Worm (Caenorhabditis elegans) whole organism, L2 larva: ENCODE data around the gene gnrr-3.

Experiments
- C34F6.9 ChIP-seq: fragments of 150-350 bp; optimal IDR thresholded peaks from 2 replicates; lab custom pipeline; 2014; ENCODE audit warnings: missing biosample characterization, missing genetic modification characterization
- F13H6.1 ChIP-seq: sonication (generic microtip); optimal IDR thresholded peaks from 2 replicates; lab custom pipeline; 2016; ENCODE audit warnings: missing genetic modification characterization, missing compliant biosample characterization
- R02D3.7 ChIP-seq: fragments of 150-350 bp; optimal IDR thresholded peaks from 2 replicates; lab custom pipeline; 2014; ENCODE audit warnings: missing biosample characterization, missing genetic modification characterization
- ZK546.5 ChIP-seq: sonication (generic microtip); optimal IDR thresholded peaks from 2 replicates; lab custom pipeline; 2017; ENCODE audit warnings: missing biosample characterization, missing genetic modification characterization
- alr-1 ChIP-seq: fragments of 150-350 bp; optimal IDR thresholded peaks from 2 replicates; lab custom pipeline; 2014; ENCODE audit warnings: missing biosample characterization, missing genetic modification characterization
- aly-2 ChIP-seq: fragments of 150-350 bp; optimal IDR thresholded peaks from 2 replicates; lab custom pipeline; 2014; ENCODE audit warnings: missing biosample characterization, missing genetic modification characterization
- blmp-1 ChIP-seq: sonication (generic microtip); optimal IDR thresholded peaks from 2 replicates; lab custom pipeline; 2017; ENCODE audit warnings: missing genetic modification characterization, mild to moderate bottlenecking, missing compliant biosample characterization, antibody characterized with exemption, moderate library complexity; ENCODE audit not compliant: insufficient read depth
- ceh-16 ChIP-seq: fragments of 150-350 bp; optimal IDR thresholded peaks from 2 replicates; lab custom pipeline; 2014; ENCODE audit warnings: missing biosample characterization, missing genetic modification characterization
- ceh-82 ChIP-seq: fragments of 150-350 bp; optimal IDR thresholded peaks from 2 replicates; lab custom pipeline; 2014; ENCODE audit warnings: missing biosample characterization, missing genetic modification characterization
- crh-2 ChIP-seq: sonication (generic microtip); optimal IDR thresholded peaks from 2 replicates; lab custom pipeline; 2017; ENCODE audit warnings: missing biosample characterization, missing genetic modification characterization
- dmd-4 ChIP-seq: sonication (generic microtip); optimal IDR thresholded peaks from 2 replicates; lab custom pipeline; 2017; ENCODE audit warnings: missing biosample characterization, missing genetic modification characterization
- egl-27 ChIP-seq: sonication (generic microtip); optimal IDR thresholded peaks from 3 replicates; lab custom pipeline; 2017; ENCODE audit warnings: missing biosample characterization, missing genetic modification reagents, missing genetic modification characterization
- elt-1 ChIP-seq: fragments of 150-350 bp; optimal IDR thresholded peaks from 2 replicates; lab custom pipeline; 2014; ENCODE audit warnings: missing biosample characterization, missing genetic modification characterization
- elt-3 ChIP-seq: sonication (generic microtip); optimal IDR thresholded peaks from 2 replicates; lab custom pipeline; 2017; ENCODE audit warnings: missing biosample characterization, missing genetic modification characterization
- fos-1 ChIP-seq: fragments of 150-350 bp; optimal IDR thresholded peaks from 2 replicates; lab custom pipeline; 2014; ENCODE audit warnings: missing biosample characterization, missing genetic modification characterization
- gmeb-1 ChIP-seq: fragments of 150-350 bp; optimal IDR thresholded peaks from 2 replicates; lab custom pipeline; 2014; ENCODE audit warnings: missing biosample characterization, missing genetic modification characterization
- lin-11 ChIP-seq: fragments of 150-350 bp; sonication (generic microtip); optimal IDR thresholded peaks from 2 replicates; lab custom pipeline; 2014; ENCODE audit warnings: missing biosample characterization, missing genetic modification characterization, inconsistent platforms, mixed read lengths
- lin-13 ChIP-seq: fragments of 150-350 bp; optimal IDR thresholded peaks from 2 replicates; lab custom pipeline; 2014; ENCODE audit warnings: missing biosample characterization, missing genetic modification reagents, missing genetic modification characterization
- lin-39 ChIP-seq: fragments of 150-350 bp; optimal IDR thresholded peaks from 2 replicates; lab custom pipeline; 2014; ENCODE audit warnings: missing biosample characterization, missing genetic modification reagents, missing genetic modification characterization
- lsy-2 ChIP-seq, 2 experiments: fragments of 150-350 bp in 1 of 2; sonication (generic microtip) in 1 of 2; optimal IDR thresholded peaks; 2 replicates each; lab custom pipeline; 2014 to 2017; ENCODE audit warnings: missing biosample characterization in 2 of 2, missing genetic modification characterization in 2 of 2
- mab-5 ChIP-seq: fragments of 150-350 bp; optimal IDR thresholded peaks from 2 replicates; lab custom pipeline; 2014; ENCODE audit warnings: missing biosample characterization, missing genetic modification characterization
- mbf-1 ChIP-seq: sonication (generic microtip); optimal IDR thresholded peaks from 2 replicates; lab custom pipeline; 2017; ENCODE audit warnings: missing biosample characterization, missing genetic modification characterization
- nhr-10 ChIP-seq: sonication (generic microtip); optimal IDR thresholded peaks from 2 replicates; lab custom pipeline; 2017; ENCODE audit warnings: missing biosample characterization, missing genetic modification characterization
- nhr-11 ChIP-seq: fragments of 150-350 bp; optimal IDR thresholded peaks from 2 replicates; lab custom pipeline; 2014; ENCODE audit warnings: missing biosample characterization, missing genetic modification characterization
- nhr-12 ChIP-seq: fragments of 150-350 bp; optimal IDR thresholded peaks from 2 replicates; lab custom pipeline; 2014; ENCODE audit warnings: missing biosample characterization, missing genetic modification characterization
- nhr-129 ChIP-seq: fragments of 150-350 bp; optimal IDR thresholded peaks from 2 replicates; lab custom pipeline; 2014; ENCODE audit warnings: missing biosample characterization, missing genetic modification characterization
- nhr-21 ChIP-seq: fragments of 150-350 bp; optimal IDR thresholded peaks from 2 replicates; lab custom pipeline; 2014; ENCODE audit warnings: missing biosample characterization, missing genetic modification characterization
- nhr-23 ChIP-seq: fragments of 150-350 bp; optimal IDR thresholded peaks from 2 replicates; lab custom pipeline; 2014; ENCODE audit warnings: missing biosample characterization, missing genetic modification reagents, missing genetic modification characterization
- nhr-237 ChIP-seq: fragments of 150-350 bp; optimal IDR thresholded peaks from 2 replicates; lab custom pipeline; 2014; ENCODE audit warnings: missing biosample characterization, missing genetic modification characterization
- nhr-6 ChIP-seq: fragments of 150-350 bp; optimal IDR thresholded peaks from 2 replicates; lab custom pipeline; 2014; ENCODE audit warnings: missing biosample characterization, missing genetic modification characterization
- nhr-77 ChIP-seq: fragments of 150-350 bp; optimal IDR thresholded peaks from 2 replicates; lab custom pipeline; 2014; ENCODE audit warnings: missing biosample characterization, missing genetic modification characterization
- peb-1 ChIP-seq: fragments of 150-350 bp; optimal IDR thresholded peaks from 2 replicates; lab custom pipeline; 2014; ENCODE audit warnings: missing biosample characterization, missing genetic modification characterization
- sem-4 ChIP-seq: fragments of 150-350 bp; optimal IDR thresholded peaks from 2 replicates; lab custom pipeline; 2014; ENCODE audit warnings: missing biosample characterization, missing genetic modification reagents, missing genetic modification characterization
- skn-1 ChIP-seq: sonication (generic microtip); optimal IDR thresholded peaks from 2 replicates; lab custom pipeline; 2017; ENCODE audit warnings: missing biosample characterization, missing genetic modification characterization
- sma-9 ChIP-seq, 2 experiments: fragments of 150-350 bp in 1 of 2; sonication (generic microtip) in 1 of 2; optimal IDR thresholded peaks; 2 replicates each; lab custom pipeline; 2014 to 2016; ENCODE audit warnings: missing genetic modification characterization in 2 of 2, mild to moderate bottlenecking in 1 of 2, missing biosample characterization in 1 of 2, missing compliant biosample characterization in 1 of 2, missing genetic modification reagents in 1 of 2, moderate library complexity in 1 of 2
- unc-39 ChIP-seq: fragments of 150-350 bp; optimal IDR thresholded peaks from 2 replicates; lab custom pipeline; 2014; ENCODE audit warnings: missing biosample characterization, missing genetic modification characterization
- unc-55 ChIP-seq: fragments of 150-350 bp; sonication (generic microtip); optimal IDR thresholded peaks from 3 replicates; lab custom pipeline; 2014; ENCODE audit warnings: missing biosample characterization, missing genetic modification reagents, missing genetic modification characterization
- unc-62 ChIP-seq: fragments of 150-350 bp; optimal IDR thresholded peaks from 2 replicates; lab custom pipeline; 2014; ENCODE audit warnings: missing biosample characterization, missing genetic modification reagents, missing genetic modification characterization
- zag-1 ChIP-seq: fragments of 150-350 bp; optimal IDR thresholded peaks from 2 replicates; lab custom pipeline; 2014; ENCODE audit warnings: missing biosample characterization, missing genetic modification characterization
- ztf-1 ChIP-seq: fragments of 200-800 bp; sonication (Bioruptor generic); conservative IDR thresholded peaks from 2 replicates; pipeline ENCODE4 v1.3.6; 2022; ENCODE audit warnings: missing genetic modification characterization, missing compliant biosample characterization
- ztf-4 ChIP-seq: fragments of 150-350 bp; optimal IDR thresholded peaks from 2 replicates; lab custom pipeline; 2014; ENCODE audit warnings: missing biosample characterization, missing genetic modification characterization

gnrr-3 gene

ce11 chrX:10074233-10074632, 25.0 kb downstream of the gnrr-3 start, which contains the start of gene ZC373.5:
Gene ZC373.5, minus strand, starts transcription at chrX:10074391.
- TF ChIP-seq sma-9 (GFP tag; optimal IDR thresholded peaks at IDR 0.05; lab: Kevin White, UChicago) (no peak), sma-9 (tag; optimal IDR thresholded peaks at IDR 0.05; lab: Kevin White, UChicago) (no peak), skn-1 (tag; lab: Kevin White, UChicago) (no peak), lin-11 (no peak), elt-1 (tag; lab: Kevin White, UChicago) (no peak), ztf-1 (GFP tag; lab: Robert Waterston, UW) (no peak), nhr-11 (tag; lab: Kevin White, UChicago) (no peak), lsy-2 (tag; optimal IDR thresholded peaks at IDR 0.05; lab: Kevin White, UChicago) (peak in 1 of 2 experiments; percentile 1), nhr-6 (tag; lab: Kevin White, UChicago) (no peak), sem-4 (tag; lab: Kevin White, UChicago) (no peak), zag-1 (no peak), ceh-16 (tag; lab: Kevin White, UChicago) (no peak), crh-2 (tag; lab: Kevin White, UChicago) (peak; percentile 38), nhr-237 (no peak), elt-3 (tag; lab: Kevin White, UChicago) (no peak), C34F6.9 (tag; lab: Kevin White, UChicago) (peak; percentile 6), nhr-129 (tag; lab: Kevin White, UChicago) (peak; percentile 36), gmeb-1 (tag; lab: Kevin White, UChicago) (peak; percentile 21), mbf-1 (tag; lab: Kevin White, UChicago) (no peak), lin-39 (tag; lab: Kevin White, UChicago) (no peak), unc-62 (GFP tag; lab: Kevin White, UChicago) (no peak), fos-1 (peak; percentile 70), nhr-10 (tag; lab: Kevin White, UChicago) (no peak), unc-55 (GFP tag; lab: Kevin White, UChicago) (no peak), ztf-4 (tag; lab: Kevin White, UChicago) (no peak), nhr-23 (tag; lab: Kevin White, UChicago) (no peak), mab-5 (tag; lab: Kevin White, UChicago) (no peak), nhr-21 (no peak), dmd-4 (tag; lab: Kevin White, UChicago) (no peak), nhr-12 (tag; lab: Kevin White, UChicago) (no peak), blmp-1 (tag; lab: Kevin White, UChicago) (no peak), ZK546.5 (tag; lab: Kevin White, UChicago) (no peak), peb-1 (no peak), egl-27 (tag; lab: Kevin White, UChicago) (no peak), nhr-77 (no peak), lin-13 (GFP tag; lab: Kevin White, UChicago) (no peak), F13H6.1 (tag; lab: Kevin White, UChicago) (no peak), unc-39 (tag; lab: Kevin White, UChicago) (no peak)

ce11 chrX:10074988-10075387, 25.7 kb downstream of the gnrr-3 start, which contains the start of gene dao-4:
Gene dao-4, plus strand, starts transcription at chrX:10075288.
- TF ChIP-seq peb-1 (no peak), blmp-1 (tag; lab: Kevin White, UChicago) (no peak), nhr-6 (tag; lab: Kevin White, UChicago) (no peak), gmeb-1 (tag; lab: Kevin White, UChicago) (no peak), R02D3.7 (no peak)
- TF ChIP-seq, all 48 proteins: peak for 0

- no peak for TF ChIP-seq unc-62 (GFP tag; lab: Kevin White, UChicago)
- TF ChIP-seq ceh-82 = no peak
- no peak for TF ChIP-seq fos-1
- no peak for TF ChIP-seq elt-1 (tag; lab: Kevin White, UChicago)
- TF ChIP-seq lin-11 = no peak
- TF ChIP-seq unc-39 (tag; lab: Kevin White, UChicago) = no peak
- TF ChIP-seq nhr-237 = no peak
- TF ChIP-seq nhr-23 (tag; lab: Kevin White, UChicago) = no peak
- no peak for TF ChIP-seq alr-1 (tag; lab: Kevin White, UChicago)
- no peak for TF ChIP-seq ceh-16 (tag; lab: Kevin White, UChicago)
- TF ChIP-seq zag-1 = no peak
- no peak for TF ChIP-seq aly-2 (tag; lab: Kevin White, UChicago)
- TF ChIP-seq mab-5 (tag; lab: Kevin White, UChicago) = no peak
- no peak for TF ChIP-seq sma-9 (GFP tag; optimal IDR thresholded peaks at IDR 0.05; lab: Kevin White, UChicago)
- no peak for TF ChIP-seq sma-9 (tag; optimal IDR thresholded peaks at IDR 0.05; lab: Kevin White, UChicago)
- no peak for TF ChIP-seq blmp-1 (tag; lab: Kevin White, UChicago)
- TF ChIP-seq unc-55 (GFP tag; lab: Kevin White, UChicago) = no peak
These were observed 27.1 kb downstream of the gnrr-3 start for ce11 chrX:10076334-10076733.
